Fruit fly (Drosophila melanogaster): ENCODE results near the gene pn.

Gene pn

DNA sequence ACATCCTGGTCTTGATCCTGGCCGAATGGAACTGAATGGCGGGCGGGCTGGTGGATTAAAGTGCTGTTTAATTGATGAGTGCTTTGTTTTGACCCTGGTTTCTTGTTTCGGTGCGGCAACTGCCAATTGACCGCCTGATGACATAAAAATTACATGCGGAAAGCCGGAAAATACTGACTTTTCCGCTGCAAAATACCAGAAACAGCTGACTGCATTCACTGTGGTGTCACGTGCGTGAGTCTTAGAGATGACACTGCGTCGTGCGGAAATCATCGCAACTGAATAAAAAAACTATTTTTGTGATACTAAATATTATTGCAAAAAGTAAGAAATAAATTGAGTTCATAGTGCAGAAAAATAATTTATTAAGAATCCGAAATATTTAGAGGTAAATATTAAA, 31.5 kb upstream of the pn start, which contains the start of gene bcn92 (continued):
- TF ChIP-seq dm (GFP tag; optimal IDR thresholded peaks at IDR 0.05) (peak; percentile 64), CG15073 (GFP tag; optimal IDR thresholded peaks at IDR 0.05) (no peak), CG31388 (GFP tag; optimal IDR thresholded peaks at IDR 0.05) (no peak), CG10321 (GFP tag; IDR thresholded peaks at IDR 0.05) (no peak), crol (GFP tag; IDR thresholded peaks at IDR 0.05) (no peak), CG1529 (GFP tag; optimal IDR thresholded peaks at IDR 0.05) (no peak), row (GFP tag; IDR thresholded peaks at IDR 0.05) (peak; percentile 93), PHDP (tag; optimal IDR thresholded peaks at IDR 0.05) (peak; percentile 34), slbo (GFP tag; IDR thresholded peaks at IDR 0.05) (peak; percentile 76), MESR4 (GFP tag; optimal IDR thresholded peaks at IDR 0.05) (peak; percentile 53), CG3995 (GFP tag; optimal IDR thresholded peaks at IDR 0.05) (peak; percentile 28), E2f2 (GFP tag; IDR thresholded peaks at IDR 0.05) (peak; percentile 30; the same call in 1 of the 2 replicates), CG3407 (GFP tag; optimal IDR thresholded peaks at IDR 0.05) (no peak), CG1832 (GFP tag; optimal IDR thresholded peaks at IDR 0.05) (no peak), wek (GFP tag; optimal IDR thresholded peaks at IDR 0.05) (no peak), CG7271 (tag; optimal IDR thresholded peaks at IDR 0.05) (no peak), CG10543 (GFP tag; optimal IDR thresholded peaks at IDR 0.05) (peak; percentile 17), slou (GFP tag; optimal IDR thresholded peaks at IDR 0.05) (no peak), Dek (tag; optimal IDR thresholded peaks at IDR 0.05) (peak; percentile 16), Ptx1 (GFP tag; IDR thresholded peaks at IDR 0.05) (peak; percentile 25; the same call in 1 of the 2 replicates), Neu2 (GFP tag; optimal IDR thresholded peaks at IDR 0.05; ENCODE audit: borderline replicate concordance) (no peak), aop (GFP tag; IDR thresholded peaks at IDR 0.05) (no peak), CG3838 (GFP tag; optimal IDR thresholded peaks at IDR 0.05) (no peak), vvl (GFP tag; IDR thresholded peaks at IDR 0.05) (peak; percentile 61; the same call in 1 of the 2 replicates), CG10209 (GFP tag; optimal IDR thresholded peaks at IDR 0.05) (peak; percentile 19), CG2199 (GFP tag; IDR thresholded peaks at IDR 0.05) (no peak), CG12219 (GFP tag; optimal IDR thresholded peaks at IDR 0.05) (no peak), sisA (GFP tag; IDR thresholded peaks at IDR 0.05) (peak; percentile 42; the same call in 1 of the 2 replicates), CG32532 (GFP tag; IDR thresholded peaks at IDR 0.05) (peak; percentile 61), Dip2 (GFP tag; IDR thresholded peaks at IDR 0.05) (no peak), hbn (GFP tag; IDR thresholded peaks at IDR 0.05; ENCODE audit: partially characterized antibody) (peak; percentile 96), Side (GFP tag; optimal IDR thresholded peaks at IDR 0.05) (peak; percentile 35), oc (tag; optimal IDR thresholded peaks at IDR 0.05) (no peak), CG16813 (GFP tag; IDR thresholded peaks at IDR 0.05; ENCODE audit: partially characterized antibody) (peak; percentile 94), CG12236 (GFP tag; optimal IDR thresholded peaks at IDR 0.05) (no peak), CG7839 (tag; optimal IDR thresholded peaks at IDR 0.05) (peak; percentile 30), Hsf (GFP tag; optimal IDR thresholded peaks at IDR 0.05) (peak; percentile 62), zen (tag; optimal IDR thresholded peaks at IDR 0.05) (peak; percentile 3), CG8924 (tag; optimal IDR thresholded peaks at IDR 0.05) (peak; percentile 12), CG16863 (GFP tag; optimal IDR thresholded peaks at IDR 0.05) (no peak), eyg (GFP tag; optimal IDR thresholded peaks at IDR 0.05) (no peak), luna (GFP tag; optimal IDR thresholded peaks at IDR 0.05) (no peak), abd-A (tag; optimal IDR thresholded peaks at IDR 0.05) (no peak), unc-4 (GFP tag; IDR thresholded peaks at IDR 0.05; ENCODE audit: partially characterized antibody) (peak; percentile 93), grn (GFP tag; optimal IDR thresholded peaks at IDR 0.05) (no peak), repo (GFP tag; optimal IDR thresholded peaks at IDR 0.05) (no peak), chif (GFP tag; optimal IDR thresholded peaks at IDR 0.05) (peak; percentile 12 to 35), tgo (GFP tag; IDR thresholded peaks at IDR 0.05) (no peak), CG14965 (GFP tag; optimal IDR thresholded peaks at IDR 0.05; ENCODE audit: borderline replicate concordance) (no peak), so (GFP tag; IDR thresholded peaks at IDR 0.05) (no peak), Trl (optimal IDR thresholded peaks at IDR 0.05) (no peak), Trl (GFP tag; optimal IDR thresholded peaks at IDR 0.05) (peak; percentile 26)
